Worm (Caenorhabditis elegans) whole organism, young adult: ENCODE results near the gene ndab-1.

Source experiments
- T07F8.4 ChIP-seq: sonication (generic microtip); optimal IDR thresholded peaks from 2 replicates; lab custom pipeline; 2016; ENCODE audit warnings: mild to moderate bottlenecking, missing genetic modification characterization, moderate library complexity, missing compliant biosample characterization
- cebp-2 ChIP-seq: fragments of 200-800 bp; sonication (Bioruptor generic); IDR thresholded peaks from 2 replicates; pipeline ENCODE4 v1.3.6; 2022; ENCODE audit warnings: missing genetic modification characterization, missing compliant biosample characterization
- dpff-1 ChIP-seq: sonication (generic microtip); optimal IDR thresholded peaks from 2 replicates; lab custom pipeline; 2017; ENCODE audit warnings: mild to moderate bottlenecking, missing genetic modification characterization, missing compliant biosample characterization
- egl-18 ChIP-seq: fragments of 200-800 bp; sonication (Bioruptor generic); IDR thresholded peaks from 2 replicates; pipeline ENCODE4 v1.3.6; 2022; ENCODE audit warnings: missing genetic modification reagents, missing genetic modification characterization, missing compliant biosample characterization
- hmg-1.2 ChIP-seq: fragments of 200-800 bp; sonication (Bioruptor generic); IDR thresholded peaks from 2 replicates; pipeline ENCODE4 v1.3.6; 2022; ENCODE audit warnings: missing genetic modification reagents, missing genetic modification characterization, missing compliant biosample characterization
- let-607 ChIP-seq, 2 experiments: fragments of 200-800 bp in 1 of 2; sonication (Bioruptor generic) in 1 of 2; sonication (generic microtip) in 1 of 2; optimal IDR thresholded peaks; 2 replicates each; lab custom pipeline; 2016 to 2018; ENCODE audit warnings: mild to moderate bottlenecking in 2 of 2, missing compliant biosample characterization in 2 of 2, missing genetic modification characterization in 2 of 2, moderate library complexity in 2 of 2, missing genotype in 1 of 2
- lin-35 ChIP-seq, 3 experiments: fragments of 150-350 bp in 2 of 3; sonication (generic microtip) in 1 of 3; optimal IDR thresholded peaks; 2 replicates each; lab custom pipeline; 2014 to 2018; ENCODE audit warnings: missing biosample characterization in 3 of 3, missing genetic modification characterization in 3 of 3, missing genetic modification reagents in 3 of 3
- madf-10 ChIP-seq: sonication (generic microtip); optimal IDR thresholded peaks from 2 replicates; lab custom pipeline; 2016; ENCODE audit warnings: mild to moderate bottlenecking, missing genetic modification characterization, missing compliant biosample characterization
- madf-6 ChIP-seq: fragments of 200-800 bp; sonication (Bioruptor generic); IDR thresholded peaks from 2 replicates; pipeline ENCODE4 v1.3.6; 2022; ENCODE audit warnings: missing genetic modification reagents, missing genetic modification characterization, missing compliant biosample characterization
- pha-4 ChIP-seq: fragments of 150-350 bp; sonication (generic microtip); optimal IDR thresholded peaks from 2 replicates; lab custom pipeline; 2014; ENCODE audit warnings: missing biosample characterization, missing genetic modification reagents, missing genetic modification characterization
- snpc-4 ChIP-seq, 5 experiments: fragments of 150-350 bp in 1 of 5; sonication (generic microtip) in 4 of 5; optimal IDR thresholded peaks; 2 replicates each; lab custom pipeline; 2014 to 2018; ENCODE audit warnings: missing genetic modification characterization in 5 of 5, missing biosample characterization in 3 of 5, antibody characterized with exemption in 2 of 5, mild to moderate bottlenecking in 2 of 5, missing compliant biosample characterization in 2 of 5, missing genotype in 2 of 5, moderate library complexity in 2 of 5, missing genetic modification reagents in 1 of 5
- unc-130 ChIP-seq: sonication (generic microtip); optimal IDR thresholded peaks from 2 replicates; lab custom pipeline; 2016; ENCODE audit warnings: missing genetic modification reagents, missing genetic modification characterization, missing compliant biosample characterization
- unc-62 ChIP-seq: fragments of 150-350 bp; optimal IDR thresholded peaks from 2 replicates; lab custom pipeline; 2014; ENCODE audit warnings: missing biosample characterization, missing genetic modification reagents, missing genetic modification characterization
- ztf-18 ChIP-seq: sonication (generic microtip); optimal IDR thresholded peaks from 2 replicates; lab custom pipeline; 2016; ENCODE audit warnings: missing genotype, mild to moderate bottlenecking, missing genetic modification characterization, missing compliant biosample characterization

DNA sequence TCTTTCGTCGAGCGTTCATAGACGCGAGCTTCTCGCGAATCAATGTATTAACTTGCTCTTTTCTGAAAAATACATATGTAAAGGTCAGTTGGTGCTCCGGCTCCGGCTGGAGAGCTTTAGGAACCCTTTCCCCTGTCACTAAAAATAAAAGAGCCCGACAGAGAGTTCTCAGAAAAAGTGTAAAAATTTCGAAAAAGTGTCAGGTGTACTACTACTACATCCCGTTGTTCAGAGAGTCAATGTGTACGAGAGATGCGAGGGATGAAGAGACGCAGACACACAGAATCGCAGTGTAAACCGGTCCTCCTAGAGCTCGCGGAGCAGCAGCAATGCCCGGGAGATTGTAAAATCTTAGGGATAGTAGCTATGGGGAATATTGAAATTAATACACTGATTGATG lies 27.2 kb upstream of the ndab-1 start:
- TF ChIP-seq T07F8.4 (tag; lab: Kevin White, UChicago), result no peak
- no peak for TF ChIP-seq madf-6 (GFP tag; lab: Robert Waterston, UW)
- TF ChIP-seq ztf-18, result no peak
- no peak for TF ChIP-seq pha-4 (tag; lab: Kevin White, UChicago)
- TF ChIP-seq unc-130 (GFP tag; lab: Kevin White, UChicago), result no peak
- TF ChIP-seq lin-35 (GFP tag; optimal IDR thresholded peaks at IDR 0.05; lab: Kevin White, UChicago), result no peak
- TF ChIP-seq cebp-2 (GFP tag; lab: Robert Waterston, UW), result no peak
- TF ChIP-seq madf-10 (tag; lab: Kevin White, UChicago), result no peak
- TF ChIP-seq let-607 (tag; optimal IDR thresholded peaks at IDR 0.05; lab: Kevin White, UChicago), result no peak
- TF ChIP-seq unc-62 (GFP tag; lab: Kevin White, UChicago), result no peak
- no peak for TF ChIP-seq snpc-4 (GFP tag; optimal IDR thresholded peaks at IDR 0.05; lab: Kevin White, UChicago)
- no peak for TF ChIP-seq snpc-4 (tag; optimal IDR thresholded peaks at IDR 0.05; lab: Kevin White, UChicago)
- no peak for TF ChIP-seq dpff-1 (tag; lab: Kevin White, UChicago)
- 0 out of 2 replicates have a peak, but pooled peaks have one; percentile 9 for TF ChIP-seq hmg-1.2 (GFP tag; lab: Robert Waterston, UW)
- TF ChIP-seq egl-18 (GFP tag; lab: Robert Waterston, UW), result no peak
